Worm (Caenorhabditis elegans) whole organism, L3 larva: ENCODE results near the gene stc-1.

Experiments
- ZK546.5 ChIP-seq: sonication (generic microtip); optimal IDR thresholded peaks from 2 replicates; lab custom pipeline; 2017; ENCODE audit warnings: missing biosample characterization, missing genetic modification characterization
- aly-2 ChIP-seq: fragments of 150-350 bp; optimal IDR thresholded peaks from 2 replicates; lab custom pipeline; 2014; ENCODE audit warnings: missing biosample characterization, missing genetic modification characterization
- ama-1 ChIP-seq: fragments of 150-350 bp; optimal IDR thresholded peaks from 2 replicates; lab custom pipeline; 2018
- elt-1 ChIP-seq: fragments of 150-350 bp; optimal IDR thresholded peaks from 2 replicates; lab custom pipeline; 2014; ENCODE audit warnings: missing biosample characterization, missing genetic modification characterization
- elt-2 ChIP-seq: sonication (generic microtip); optimal IDR thresholded peaks from 2 replicates; lab custom pipeline; 2016; ENCODE audit warnings: missing genetic modification reagents, mild to moderate bottlenecking, missing genetic modification characterization, missing compliant biosample characterization
- lin-15B ChIP-seq: fragments of 150-350 bp; optimal IDR thresholded peaks from 2 replicates; lab custom pipeline; 2014; ENCODE audit warnings: missing biosample characterization, missing genetic modification characterization
- nhr-11 ChIP-seq: fragments of 150-350 bp; optimal IDR thresholded peaks from 2 replicates; lab custom pipeline; 2014; ENCODE audit warnings: missing biosample characterization, missing genetic modification characterization
- nhr-237 ChIP-seq: fragments of 150-350 bp; optimal IDR thresholded peaks from 2 replicates; lab custom pipeline; 2014; ENCODE audit warnings: missing biosample characterization, missing genetic modification characterization
- nhr-76 ChIP-seq: fragments of 150-350 bp; sonication (generic microtip); optimal IDR thresholded peaks from 5 replicates; lab custom pipeline; 2014; ENCODE audit warnings: missing biosample characterization, missing genetic modification characterization
- pqm-1 ChIP-seq: fragments of 150-350 bp; optimal IDR thresholded peaks from 2 replicates; lab custom pipeline; 2017; ENCODE audit warnings: missing biosample characterization, missing genetic modification characterization, inconsistent platforms
- unc-39 ChIP-seq: sonication (generic microtip); optimal IDR thresholded peaks from 4 replicates; lab custom pipeline; 2017; ENCODE audit warnings: missing biosample characterization, missing genetic modification characterization
- ztf-11 ChIP-seq: fragments of 150-350 bp; optimal IDR thresholded peaks from 2 replicates; lab custom pipeline; 2014; ENCODE audit warnings: missing biosample characterization, missing genetic modification characterization
- ztf-4 ChIP-seq: fragments of 150-350 bp; optimal IDR thresholded peaks from 2 replicates; lab custom pipeline; 2014; ENCODE audit warnings: missing biosample characterization, missing genetic modification characterization

- TF ChIP-seq ZK546.5 (tag; lab: Kevin White, UChicago) (no peak), ama-1 (lab: Kevin White, UChicago) (no peak), nhr-76 (tag; lab: Kevin White, UChicago) (no peak), aly-2 (no peak), nhr-11 (no peak), unc-39 (tag; lab: Kevin White, UChicago) (no peak), pqm-1 (tag; lab: Kevin White, UChicago) (no peak), ztf-11 (tag; lab: Kevin White, UChicago) (no peak), ztf-4 (tag; lab: Kevin White, UChicago) (no peak), nhr-237 (tag; lab: Kevin White, UChicago) (no peak), lin-15B (no peak), elt-2 (tag; lab: Kevin White, UChicago) (no peak), elt-1 (tag; lab: Kevin White, UChicago) (no peak)
Observed at ce11 chrII:8590684-8591083, 24.7 kb upstream of the stc-1 start, which contains the start of gene aptf-4.
